Fruit fly (Drosophila melanogaster) whole organism, pupa: ENCODE data around the gene shv.

Experiments used
- CG13204 ChIP-seq: fragments of 200-800 bp; sonication (Bioruptor generic); optimal IDR thresholded peaks from 2 replicates; lab custom pipeline; 2018; ENCODE audit warnings: missing biosample characterization, mild to moderate bottlenecking, missing genetic modification characterization, moderate library complexity
- CG15710 ChIP-seq: fragments of 200-800 bp; sonication (Bioruptor generic); optimal IDR thresholded peaks from 2 replicates; lab custom pipeline; 2018; ENCODE audit warnings: missing biosample characterization, mild to moderate bottlenecking, missing genetic modification characterization, moderate library complexity
- CG4496 ChIP-seq: fragments of 200-800 bp; sonication (Bioruptor generic); IDR thresholded peaks from 3 replicates; pipeline ENCODE4 v1.3.6; 2022; ENCODE audit warnings: missing biosample characterization, missing genetic modification characterization
- CG8159 ChIP-seq: fragments of 200-800 bp; sonication (Bioruptor generic); optimal IDR thresholded peaks from 3 replicates; lab custom pipeline; 2018; ENCODE audit warnings: missing biosample characterization, mild to moderate bottlenecking, missing genetic modification characterization, moderate library complexity
- D1 ChIP-seq: fragments of 200-800 bp; sonication (Bioruptor generic); optimal IDR thresholded peaks from 2 replicates; lab custom pipeline; 2018; ENCODE audit warnings: missing biosample characterization, mild to moderate bottlenecking, missing genetic modification characterization, moderate library complexity
- EcR ChIP-seq: fragments of 200-800 bp; sonication (Bioruptor generic); optimal IDR thresholded peaks from 3 replicates; lab custom pipeline; 2019; ENCODE audit warnings: missing biosample characterization, missing genetic modification characterization, mild to moderate bottlenecking, moderate library complexity, missing genetic modification reagents
- Pif1A ChIP-seq: fragments of 200-800 bp; sonication (Bioruptor generic); optimal IDR thresholded peaks from 3 replicates; lab custom pipeline; 2016; ENCODE audit warnings: missing biosample characterization, missing genetic modification characterization
- fd96Ca ChIP-seq: fragments of 200-800 bp; sonication (Bioruptor generic); IDR thresholded peaks from 3 replicates; pipeline ENCODE4 v1.3.6; 2022; ENCODE audit warnings: missing biosample characterization, missing genetic modification characterization
- gl ChIP-seq: fragments of 200-800 bp; sonication (Bioruptor generic); optimal IDR thresholded peaks from 2 replicates; lab custom pipeline; 2018; ENCODE audit warnings: missing biosample characterization, mild to moderate bottlenecking, missing genetic modification characterization
- rn ChIP-seq: fragments of 200-800 bp; sonication (Bioruptor generic); IDR thresholded peaks from 2 replicates; pipeline ENCODE4 v1.3.6; 2022; ENCODE audit warnings: missing biosample characterization, missing genetic modification characterization

DNA sequence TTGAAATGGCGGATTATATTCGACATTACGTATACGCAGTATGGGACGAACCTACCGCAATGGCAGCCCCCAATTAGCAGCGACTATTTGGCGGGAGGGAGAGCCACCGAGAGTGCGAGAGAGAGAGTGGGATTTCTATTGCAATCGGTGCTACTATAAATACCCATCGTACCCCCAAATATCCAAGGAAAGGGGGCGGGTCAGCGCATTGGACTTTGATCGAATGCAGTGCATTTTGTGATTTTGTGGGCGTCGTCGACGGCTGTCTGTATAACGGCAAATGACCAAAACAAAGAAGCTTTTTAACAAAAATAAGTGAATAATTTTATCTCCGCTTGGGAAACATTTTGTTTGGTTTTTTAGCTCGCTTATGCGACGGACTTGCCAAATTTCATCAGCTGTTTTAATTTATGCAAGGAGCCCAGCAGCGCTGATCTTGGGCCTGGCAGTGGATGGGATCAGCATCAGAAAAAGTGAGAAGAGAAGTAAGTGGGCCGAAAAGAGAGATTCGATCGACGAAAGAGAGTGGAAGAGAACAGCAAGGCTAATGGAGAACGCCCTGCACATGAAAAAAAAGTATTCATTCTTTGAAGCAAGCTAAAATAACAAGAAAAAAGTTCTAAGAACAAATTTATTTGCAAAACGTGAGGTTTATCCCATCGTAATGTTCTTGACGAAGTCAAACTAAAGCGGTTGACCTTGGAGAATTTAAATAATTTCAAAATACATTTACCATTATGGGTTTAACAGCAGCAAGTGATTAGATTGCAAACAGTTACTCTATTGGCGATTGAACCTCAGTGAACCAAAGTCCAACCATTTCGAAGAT is 35.0 kb downstream of the shv start:
- TF ChIP-seq gl (tag; lab: Kevin White, UChicago) (no peak), fd96Ca (GFP tag; lab: Robert Waterston, UW) (no peak), EcR (GFP tag; lab: Kevin White, UChicago) (no peak), CG4496 (GFP tag; lab: Robert Waterston, UW) (peak; percentile 71), Pif1A (GFP tag; lab: Kevin White, UChicago) (peak; percentile 20), CG13204 (GFP tag; lab: Kevin White, UChicago) (no peak), D1 (tag; lab: Kevin White, UChicago) (no peak), CG8159 (peak; percentile 61), rn (GFP tag; lab: Robert Waterston, UW) (no peak), CG15710 (tag; lab: Kevin White, UChicago) (peak; percentile 55)
